Fruit fly (Drosophila melanogaster): ENCODE results near the gene Cox10.

Cox10 gene

DNA sequence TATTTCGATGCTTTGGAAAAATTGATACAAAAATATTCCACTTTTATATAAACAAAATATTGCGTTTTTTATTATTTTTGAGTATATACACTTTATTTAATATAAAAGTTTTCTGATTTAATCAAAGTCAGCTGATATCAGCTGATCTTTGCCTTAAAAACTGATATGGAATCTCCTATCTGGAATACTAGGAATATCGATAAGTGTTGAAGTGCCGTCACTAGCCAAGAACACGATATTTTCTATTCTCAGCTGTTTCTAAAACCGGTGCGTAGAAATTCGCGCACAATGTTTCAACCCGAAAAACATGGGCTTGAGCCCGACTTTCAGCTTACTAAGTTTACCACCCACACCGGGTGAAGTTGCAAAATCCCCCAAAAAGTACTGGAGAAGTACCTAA lies 11.2 kb downstream of the Cox10 start, which contains the start of gene Sps2 (continued):
- TF ChIP-seq gsb-n (tag; optimal IDR thresholded peaks at IDR 0.05) (no peak), crol (GFP tag; IDR thresholded peaks at IDR 0.05) (no peak), CG14710 (tag; optimal IDR thresholded peaks at IDR 0.05) (peak; percentile 45), gfzf (GFP tag; optimal IDR thresholded peaks at IDR 0.05) (peak; percentile 12), grn (GFP tag; optimal IDR thresholded peaks at IDR 0.05) (peak; percentile 94), CG2129 (GFP tag; IDR thresholded peaks at IDR 0.05; ENCODE audit: partially characterized antibody) (peak; percentile 70), dysf (GFP tag; IDR thresholded peaks at IDR 0.05) (no peak), Dip2 (GFP tag; IDR thresholded peaks at IDR 0.05) (no peak), CG34422 (GFP tag; IDR thresholded peaks at IDR 0.05) (peak; percentile 48; the same call in 1 of the 3 replicates), CG2712 (tag; optimal IDR thresholded peaks at IDR 0.05) (peak; percentile 45), sna (GFP tag; IDR thresholded peaks at IDR 0.05; ENCODE audit: partially characterized antibody) (peak; percentile 66), HLH4C (GFP tag; IDR thresholded peaks at IDR 0.05; ENCODE audit: partially characterized antibody) (peak; percentile 53; the same call in 1 of the 3 replicates), vvl (GFP tag; IDR thresholded peaks at IDR 0.05) (peak; percentile 35), cg (GFP tag; optimal IDR thresholded peaks at IDR 0.05) (no peak), Nf-YC (tag; optimal IDR thresholded peaks at IDR 0.05) (peak; percentile 25), eyg (GFP tag; optimal IDR thresholded peaks at IDR 0.05) (no peak), trem (tag; optimal IDR thresholded peaks at IDR 0.05) (peak; percentile 27), hbn (GFP tag; IDR thresholded peaks at IDR 0.05; ENCODE audit: partially characterized antibody) (peak; percentile 68; the same call in 1 of the 2 replicates), phol (tag; optimal IDR thresholded peaks at IDR 0.05) (peak; percentile 42), Dek (tag; optimal IDR thresholded peaks at IDR 0.05) (peak; percentile 17), bbx (GFP tag; IDR thresholded peaks at IDR 0.05; ENCODE audit: partially characterized antibody) (peak; percentile 78), CG7963 (GFP tag; IDR thresholded peaks at IDR 0.05; ENCODE audit: partially characterized antibody) (peak; percentile 52; the same call in 1 of the 3 replicates), Dll (GFP tag; IDR thresholded peaks at IDR 0.05; ENCODE audit: partially characterized antibody) (peak; percentile 82), sug (tag; optimal IDR thresholded peaks at IDR 0.05) (peak; percentile 35), CG16863 (GFP tag; optimal IDR thresholded peaks at IDR 0.05) (no peak), grau (tag; optimal IDR thresholded peaks at IDR 0.05) (peak; percentile 26), NC2β (GFP tag; optimal IDR thresholded peaks at IDR 0.05) (no peak), Doc3 (GFP tag; IDR thresholded peaks at IDR 0.05; ENCODE audit: partially characterized antibody) (peak; percentile 78), insv (GFP tag; optimal IDR thresholded peaks at IDR 0.05) (no peak), gcm (GFP tag; optimal IDR thresholded peaks at IDR 0.05) (no peak), GATAe (GFP tag; conservative IDR thresholded peaks at IDR 0.05) (peak; percentile 27; the same call in 1 of the 2 replicates), lola (GFP tag; optimal IDR thresholded peaks at IDR 0.05) (no peak), CG2120 (GFP tag; optimal IDR thresholded peaks at IDR 0.05) (peak; percentile 18), HmgZ (tag; optimal IDR thresholded peaks at IDR 0.05) (peak; percentile 23), sqz (GFP tag; optimal IDR thresholded peaks at IDR 0.05) (no peak), CG4617 (GFP tag; optimal IDR thresholded peaks at IDR 0.05; ENCODE audit: borderline replicate concordance) (peak; percentile 35), Ssrp (tag; optimal IDR thresholded peaks at IDR 0.05) (no peak), Max (GFP tag; optimal IDR thresholded peaks at IDR 0.05) (peak; percentile 3), CG10431 (GFP tag; optimal IDR thresholded peaks at IDR 0.05) (no peak), CG15514 (GFP tag; optimal IDR thresholded peaks at IDR 0.05) (peak; percentile 51), Scr (GFP tag; IDR thresholded peaks at IDR 0.05; ENCODE audit: partially characterized antibody) (peak; percentile 82), CG17829 (tag; optimal IDR thresholded peaks at IDR 0.05) (peak; percentile 42), MESR4 (GFP tag; optimal IDR thresholded peaks at IDR 0.05) (peak; percentile 10), klu (GFP tag; IDR thresholded peaks at IDR 0.05) (no peak), CG15479 (GFP tag; optimal IDR thresholded peaks at IDR 0.05) (no peak), CG10959 (GFP tag; IDR thresholded peaks at IDR 0.05) (no peak), CG15601 (tag; optimal IDR thresholded peaks at IDR 0.05) (peak; percentile 30), CG13624 (GFP tag; optimal IDR thresholded peaks at IDR 0.05) (peak; percentile 30), CG31441 (GFP tag; IDR thresholded peaks at IDR 0.05) (0 out of 2 replicates have a peak, but pooled peaks have one; percentile 9)

All from whole organism, embryonic.